Worm (Caenorhabditis elegans) whole organism, late embryonic: ENCODE measurements around the gene nrx-1.

Experiments used
- C08G9.2 ChIP-seq: sonication (generic microtip); optimal IDR thresholded peaks from 2 replicates; lab custom pipeline; 2016; ENCODE audit warnings: mild to moderate bottlenecking, missing genetic modification characterization, moderate library complexity, missing compliant biosample characterization
- K02D7.2 ChIP-seq: sonication (generic microtip); optimal IDR thresholded peaks from 2 replicates; lab custom pipeline; 2017; ENCODE audit warnings: mild to moderate bottlenecking, missing genetic modification characterization, missing compliant biosample characterization
- T23F11.4 ChIP-seq: fragments of 200-800 bp; sonication (Bioruptor generic); optimal IDR thresholded peaks from 2 replicates; lab custom pipeline; 2018; ENCODE audit warnings: mild to moderate bottlenecking, missing genetic modification characterization, missing compliant biosample characterization
- Y22D7AL.16 ChIP-seq: sonication (generic microtip); optimal IDR thresholded peaks from 2 replicates; lab custom pipeline; 2016; ENCODE audit warnings: missing genetic modification characterization, missing compliant biosample characterization
- ama-1 ChIP-seq: fragments of 150-350 bp; optimal IDR thresholded peaks from 2 replicates; lab custom pipeline; 2014
- ceh-14 ChIP-seq: sonication (generic microtip); optimal IDR thresholded peaks from 2 replicates; lab custom pipeline; 2016; ENCODE audit warnings: missing genotype, missing genetic modification characterization, missing compliant biosample characterization
- ceh-2 ChIP-seq: sonication (generic microtip); optimal IDR thresholded peaks from 2 replicates; lab custom pipeline; 2016; ENCODE audit warnings: missing genotype, missing genetic modification characterization, missing compliant biosample characterization
- ceh-31 ChIP-seq: sonication (generic microtip); optimal IDR thresholded peaks from 2 replicates; lab custom pipeline; 2016; ENCODE audit warnings: missing genetic modification characterization, missing compliant biosample characterization
- ceh-34 ChIP-seq: sonication (generic microtip); optimal IDR thresholded peaks from 2 replicates; lab custom pipeline; 2016; ENCODE audit warnings: mild to moderate bottlenecking, missing genetic modification characterization, missing compliant biosample characterization
- ceh-6 ChIP-seq: fragments of 200-800 bp; sonication (Bioruptor generic); optimal IDR thresholded peaks from 2 replicates; lab custom pipeline; 2018; ENCODE audit warnings: mild to moderate bottlenecking, missing genetic modification characterization, missing compliant biosample characterization
- ceh-9 ChIP-seq: sonication (generic microtip); optimal IDR thresholded peaks from 2 replicates; lab custom pipeline; 2016; ENCODE audit warnings: mild to moderate bottlenecking, missing genetic modification characterization, inconsistent platforms, missing compliant biosample characterization
- dve-1 ChIP-seq: sonication (generic microtip); optimal IDR thresholded peaks from 2 replicates; lab custom pipeline; 2017; ENCODE audit warnings: antibody characterized with exemption, mild to moderate bottlenecking, missing genetic modification characterization, missing compliant biosample characterization
- elt-2 ChIP-seq: sonication (generic microtip); optimal IDR thresholded peaks from 2 replicates; lab custom pipeline; 2016; ENCODE audit warnings: missing genetic modification reagents, missing genetic modification characterization, missing compliant biosample characterization
- ets-4 ChIP-seq: sonication (generic microtip); optimal IDR thresholded peaks from 2 replicates; lab custom pipeline; 2016; ENCODE audit warnings: missing genetic modification characterization, missing compliant biosample characterization
- fkh-6 ChIP-seq: sonication (generic microtip); optimal IDR thresholded peaks from 2 replicates; lab custom pipeline; 2016; ENCODE audit warnings: missing genetic modification characterization, missing compliant biosample characterization
- gmeb-2 ChIP-seq: sonication (generic microtip); optimal IDR thresholded peaks from 2 replicates; lab custom pipeline; 2016; ENCODE audit warnings: missing genetic modification characterization, inconsistent platforms, missing compliant biosample characterization
- hlh-13 ChIP-seq: fragments of 200-800 bp; sonication (Bioruptor generic); optimal IDR thresholded peaks from 2 replicates; lab custom pipeline; 2018; ENCODE audit warnings: mild to moderate bottlenecking, missing genetic modification characterization, missing compliant biosample characterization
- hlh-15 ChIP-seq: sonication (generic microtip); optimal IDR thresholded peaks from 2 replicates; lab custom pipeline; 2016; ENCODE audit warnings: missing genetic modification characterization, missing compliant biosample characterization
- hlh-30 ChIP-seq: sonication (generic microtip); optimal IDR thresholded peaks from 2 replicates; lab custom pipeline; 2017; ENCODE audit warnings: antibody characterized with exemption, missing genetic modification characterization, missing compliant biosample characterization; ENCODE audit not compliant: insufficient read depth
- lim-6 ChIP-seq: sonication (generic microtip); optimal IDR thresholded peaks from 2 replicates; lab custom pipeline; 2016; ENCODE audit warnings: missing genetic modification characterization, missing compliant biosample characterization
- lin-11 ChIP-seq: fragments of 200-800 bp; sonication (Bioruptor generic); optimal IDR thresholded peaks from 2 replicates; lab custom pipeline; 2018; ENCODE audit warnings: mild to moderate bottlenecking, missing genetic modification characterization, missing compliant biosample characterization
- mec-3 ChIP-seq: sonication (generic microtip); optimal IDR thresholded peaks from 2 replicates; lab custom pipeline; 2016; ENCODE audit warnings: borderline replicate concordance, missing genetic modification characterization, missing compliant biosample characterization
- nfya-1 ChIP-seq: sonication (generic microtip); optimal IDR thresholded peaks from 2 replicates; lab custom pipeline; 2017; ENCODE audit warnings: missing genetic modification characterization, mild to moderate bottlenecking, missing compliant biosample characterization, antibody characterized with exemption, moderate library complexity
- nhr-11 ChIP-seq: fragments of 150-350 bp; optimal IDR thresholded peaks from 2 replicates; lab custom pipeline; 2014; ENCODE audit warnings: missing biosample characterization, missing genetic modification characterization
- nhr-232 ChIP-seq: sonication (generic microtip); optimal IDR thresholded peaks from 2 replicates; lab custom pipeline; 2016; ENCODE audit warnings: missing genetic modification characterization, missing compliant biosample characterization
- npax-4 ChIP-seq: sonication (generic microtip); optimal IDR thresholded peaks from 2 replicates; lab custom pipeline; 2016; ENCODE audit warnings: missing genetic modification characterization, missing compliant biosample characterization
- pat-9 ChIP-seq: fragments of 200-800 bp; sonication (Bioruptor generic); optimal IDR thresholded peaks from 2 replicates; lab custom pipeline; 2018; ENCODE audit warnings: mild to moderate bottlenecking, missing genetic modification characterization, moderate library complexity, missing compliant biosample characterization
- pha-2 ChIP-seq: sonication (generic microtip); optimal IDR thresholded peaks from 2 replicates; lab custom pipeline; 2017; ENCODE audit warnings: mild to moderate bottlenecking, missing genetic modification characterization, missing compliant biosample characterization
- pha-4 ChIP-seq: fragments of 150-350 bp; optimal IDR thresholded peaks from 2 replicates; lab custom pipeline; 2018; ENCODE audit warnings: missing biosample characterization, missing genetic modification reagents, missing genetic modification characterization
- pqm-1 ChIP-seq: sonication (generic microtip); optimal IDR thresholded peaks from 2 replicates; lab custom pipeline; 2016; ENCODE audit warnings: missing genetic modification characterization, missing compliant biosample characterization
- sox-4 ChIP-seq: sonication (generic microtip); optimal IDR thresholded peaks from 2 replicates; lab custom pipeline; 2017; ENCODE audit warnings: mild to moderate bottlenecking, missing genetic modification characterization, inconsistent platforms, missing compliant biosample characterization
- syd-9 ChIP-seq: sonication (generic microtip); optimal IDR thresholded peaks from 2 replicates; lab custom pipeline; 2016; ENCODE audit warnings: mild to moderate bottlenecking, missing genetic modification characterization, moderate library complexity, missing compliant biosample characterization
- tbx-7 ChIP-seq: sonication (generic microtip); optimal IDR thresholded peaks from 2 replicates; lab custom pipeline; 2016; ENCODE audit warnings: missing genotype, missing genetic modification characterization, missing compliant biosample characterization
- unc-55 ChIP-seq: sonication (generic microtip); optimal IDR thresholded peaks from 2 replicates; lab custom pipeline; 2017; ENCODE audit warnings: missing biosample characterization, missing genetic modification reagents, missing genetic modification characterization
- zip-5 ChIP-seq: sonication (generic microtip); optimal IDR thresholded peaks from 2 replicates; lab custom pipeline; 2016; ENCODE audit warnings: missing genetic modification characterization, missing compliant biosample characterization
- ztf-16 ChIP-seq: sonication (generic microtip); optimal IDR thresholded peaks from 2 replicates; lab custom pipeline; 2017; ENCODE audit warnings: missing genetic modification characterization, missing compliant biosample characterization

The nrx-1 gene

DNA sequence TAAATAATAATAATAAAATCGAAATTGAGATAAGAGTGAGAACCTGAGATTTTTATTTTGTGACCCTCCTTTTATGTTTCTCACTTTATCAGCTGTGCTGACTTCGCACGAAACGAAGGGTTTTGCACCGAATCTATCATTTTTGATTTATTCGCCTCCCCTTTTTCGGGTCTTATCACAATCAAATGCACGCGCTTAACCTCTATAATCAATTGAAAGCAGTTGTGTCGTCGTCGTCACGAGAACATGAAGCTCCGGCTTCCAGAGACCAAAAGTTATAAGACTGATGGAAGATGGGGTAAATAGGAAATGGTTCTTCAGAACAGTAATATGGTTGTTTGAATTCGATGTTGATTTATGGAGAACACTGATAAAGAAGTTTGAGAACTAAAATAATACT, 23.7 kb upstream of the nrx-1 start, which contains the start of gene D1054.18:
Gene D1054.18, minus strand, starts transcription at position 45 of the 400 bp plus-strand sequence.
- no peak for TF ChIP-seq ceh-9 (tag; lab: Kevin White, UChicago)
- TF ChIP-seq zip-5 (tag; lab: Kevin White, UChicago), result no peak
- TF ChIP-seq fkh-6 (tag; lab: Kevin White, UChicago), result no peak
- TF ChIP-seq ets-4 (tag; lab: Kevin White, UChicago), result no peak
- TF ChIP-seq lim-6 (tag; lab: Kevin White, UChicago), result no peak
- TF ChIP-seq pat-9, result no peak
- no peak for TF ChIP-seq pha-4
- TF ChIP-seq lin-11, result no peak
- TF ChIP-seq ztf-16, result no peak
- no peak for TF ChIP-seq hlh-30 (tag; lab: Kevin White, UChicago)
- no peak for TF ChIP-seq unc-55
- TF ChIP-seq pha-2 (tag; lab: Kevin White, UChicago), result no peak

DNA sequence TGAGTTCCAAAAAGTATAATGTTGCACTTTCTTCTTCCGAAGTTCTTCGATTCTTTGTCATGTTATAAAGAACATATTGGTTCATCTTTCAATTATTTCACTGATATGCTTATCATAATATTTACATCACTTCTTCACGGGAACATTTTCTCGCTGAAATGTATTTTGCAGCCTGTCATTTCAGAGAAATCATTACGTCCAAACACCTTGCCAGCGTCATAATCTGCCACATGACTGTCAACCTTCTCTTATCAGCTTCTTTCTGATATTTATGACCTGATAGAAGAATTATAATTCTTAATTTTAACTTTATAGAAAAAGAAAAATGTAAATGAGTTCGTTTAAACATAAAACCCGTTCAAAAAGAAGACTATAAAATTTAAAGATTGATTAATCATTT, 22.8 kb upstream of the nrx-1 start:
- TF ChIP-seq ceh-6 (GFP tag; lab: Kevin White, UChicago) (no peak), elt-2 (tag; lab: Kevin White, UChicago) (peak; percentile 46)

DNA sequence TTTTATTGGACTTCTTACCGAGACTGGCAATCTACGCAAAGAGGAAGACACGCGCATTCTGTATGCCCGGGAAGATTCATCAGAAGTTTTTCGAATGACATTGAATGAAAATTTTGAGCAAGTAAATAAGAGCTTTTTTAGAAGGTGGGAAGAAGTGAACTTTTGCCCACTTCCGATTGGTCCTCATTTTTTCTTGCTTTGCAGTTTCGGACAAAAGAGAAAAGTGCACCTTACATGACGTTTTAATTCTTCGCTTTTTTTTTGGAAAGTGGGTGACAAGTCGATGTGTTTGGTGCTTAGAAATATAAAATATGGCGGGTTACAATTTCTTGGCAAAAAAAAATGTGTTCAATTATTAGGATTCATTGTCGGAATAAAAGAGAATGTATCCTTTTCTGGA, 20.4 kb upstream of the nrx-1 start, which contains the start of gene secs-1:
Gene secs-1, minus strand, starts transcription at position 101 of the 400 bp plus-strand sequence.
- TF ChIP-seq pqm-1 (tag; lab: Kevin White, UChicago), result no peak
- no peak for TF ChIP-seq hlh-15 (tag; lab: Kevin White, UChicago)
- no peak for TF ChIP-seq ceh-14 (tag; lab: Kevin White, UChicago)
- TF ChIP-seq nhr-11 (tag; lab: Kevin White, UChicago), result no peak
- no peak for TF ChIP-seq lin-11
- TF ChIP-seq T23F11.4 (GFP tag; lab: Kevin White, UChicago), result no peak
- TF ChIP-seq C08G9.2 (tag; lab: Kevin White, UChicago), result no peak
- no peak for TF ChIP-seq mec-3 (tag; lab: Kevin White, UChicago)
- TF ChIP-seq ets-4 (tag; lab: Kevin White, UChicago), result no peak
- no peak for TF ChIP-seq ceh-2
- TF ChIP-seq pha-4, result no peak
- TF ChIP-seq K02D7.2, result no peak
- no peak for TF ChIP-seq ceh-34 (tag; lab: Kevin White, UChicago)
- TF ChIP-seq ceh-31, result no peak
- no peak for TF ChIP-seq dve-1 (tag; lab: Kevin White, UChicago)

DNA sequence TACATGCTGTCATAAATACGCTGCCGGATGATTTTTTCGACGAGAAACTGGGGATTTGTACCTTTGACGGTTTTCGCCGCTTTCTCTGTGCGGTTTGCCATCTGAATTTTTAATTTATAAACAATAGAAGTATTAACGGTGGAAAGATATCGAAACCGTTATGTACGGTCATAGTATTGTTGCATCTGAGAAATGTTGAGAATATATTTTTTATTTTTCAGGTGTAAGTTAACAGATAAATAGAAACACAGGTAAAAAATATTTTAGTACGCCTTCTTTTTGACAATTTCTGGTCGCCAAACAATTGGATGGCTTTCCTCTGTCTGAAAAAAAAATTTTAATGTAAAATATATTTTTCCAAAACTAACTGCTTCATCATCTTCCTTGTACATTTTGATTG, 18.9 kb upstream of the nrx-1 start, which contains the start of gene prp-38:
Gene prp-38, minus strand, starts transcription at position 101 of the 400 bp plus-strand sequence.
- no peak for TF ChIP-seq gmeb-2 (tag; lab: Kevin White, UChicago)
- no peak for TF ChIP-seq hlh-15 (tag; lab: Kevin White, UChicago)
- TF ChIP-seq hlh-13 (GFP tag; lab: Kevin White, UChicago), result no peak
- TF ChIP-seq lim-6 (tag; lab: Kevin White, UChicago), result no peak
- TF ChIP-seq nhr-11 (tag; lab: Kevin White, UChicago), result no peak
- TF ChIP-seq nhr-232 (tag; lab: Kevin White, UChicago), result no peak
- no peak for TF ChIP-seq T23F11.4 (GFP tag; lab: Kevin White, UChicago)
- TF ChIP-seq npax-4 (tag; lab: Kevin White, UChicago), result no peak
- TF ChIP-seq hlh-30 (tag; lab: Kevin White, UChicago), result no peak
- TF ChIP-seq nfya-1 (tag; lab: Kevin White, UChicago), result no peak
- no peak for TF ChIP-seq ama-1 (lab: Kevin White, UChicago)
- no peak for TF ChIP-seq ceh-14 (tag; lab: Kevin White, UChicago)
- no peak for TF ChIP-seq tbx-7
- TF ChIP-seq ceh-34 (tag; lab: Kevin White, UChicago), result no peak
- no peak for TF ChIP-seq pha-4
- no peak for TF ChIP-seq Y22D7AL.16 (tag; lab: Kevin White, UChicago)
- TF ChIP-seq dve-1 (tag; lab: Kevin White, UChicago), result no peak
- no peak for TF ChIP-seq zip-5 (tag; lab: Kevin White, UChicago)
- TF ChIP-seq syd-9 (tag; lab: Kevin White, UChicago), result no peak
- TF ChIP-seq sox-4 (tag; lab: Kevin White, UChicago), result no peak
